Fruit fly (Drosophila melanogaster) whole organism: Measurements from ENCODE around the gene kek1.

Source experiments
- Dll ChIP-seq: fragments of >200 bp; optimal IDR thresholded peaks from 2 replicates; lab custom pipeline; 2017
- pan ChIP-seq: fragments of >200 bp; optimal IDR thresholded peaks from 2 replicates; lab custom pipeline; 2017
- usp ChIP-seq: fragments of >200 bp; optimal IDR thresholded peaks from 2 replicates; lab custom pipeline; 2017; ENCODE audit warnings: missing biosample characterization, missing genetic modification characterization, mixed read lengths

DNA sequence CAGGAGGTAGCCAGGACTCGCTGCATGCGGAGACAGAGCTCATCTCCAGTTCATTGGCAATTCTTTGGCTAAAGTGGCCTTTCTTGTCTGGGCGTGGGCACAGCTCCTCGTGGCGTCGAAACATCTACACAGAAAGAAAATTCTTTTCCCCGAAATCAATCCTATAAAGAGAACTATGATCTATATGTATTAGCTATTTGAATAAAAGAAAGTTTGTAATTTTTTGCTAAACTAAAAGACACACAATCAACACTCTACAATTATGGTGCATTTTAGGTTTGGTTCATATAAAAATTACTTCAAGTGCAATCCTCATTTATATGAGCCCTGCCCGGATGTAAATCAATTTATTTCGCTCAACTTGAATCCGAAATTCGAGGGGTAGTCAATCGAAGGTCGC is 18.6 kb upstream of the kek1 start:
- no peak for TF ChIP-seq usp
- TF ChIP-seq Dll (lab: Kevin White, UChicago) = no peak
- no peak for TF ChIP-seq pan
